ENCODE assay signal across 5 fruit fly cellular contexts in the genomic region with DNA sequence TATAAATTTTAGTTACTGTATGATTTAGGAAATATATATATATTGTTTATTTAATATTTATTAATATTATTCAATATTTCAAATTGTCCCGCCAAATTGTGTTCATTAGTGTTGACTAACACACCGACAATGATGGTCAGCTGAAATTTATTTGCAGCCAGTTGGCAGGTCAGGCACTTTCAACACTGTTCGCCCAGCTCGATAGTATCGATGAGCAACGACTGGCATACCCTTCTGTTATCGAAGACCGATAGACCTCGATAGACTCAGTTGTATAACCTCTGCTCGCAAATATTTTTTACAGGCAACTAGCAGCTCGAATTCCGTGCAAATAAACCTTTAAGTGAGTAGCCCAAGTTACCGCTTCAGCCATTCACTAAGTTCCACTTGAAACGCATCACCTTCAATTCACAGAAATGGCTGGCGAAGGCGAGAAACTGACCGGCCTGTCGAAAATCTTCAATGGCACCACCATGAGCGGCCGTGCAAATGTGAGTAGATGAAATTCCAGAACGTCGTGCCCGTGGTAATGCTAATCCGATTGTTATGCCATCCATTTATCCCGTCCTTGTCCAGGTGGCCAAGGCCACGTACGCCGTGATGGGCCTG.
TF ChIP-seq lines count a peak whose summit lies in the region.

A gene (plus strand): TSS at position 231 of the 609 bp plus-strand sequence.

- TF ChIP-seq CTCF in whole organism, embryonic (GFP tag; optimal IDR thresholded peaks at IDR 0.05; lab: Kevin White, UChicago): no peak

TF ChIP-seq in whole organism, adult, 20 proteins besides CTCF, POLR2A, EP300 and RAD21 (continues in another document):
- TF ChIP-seq CG5204 (GFP tag; optimal IDR thresholded peaks at IDR 0.05; lab: Kevin White, UChicago) (no peak), pad (GFP tag; optimal IDR thresholded peaks at IDR 0.05; lab: Kevin White, UChicago) (peak; percentile 86), CG14711 (tag; optimal IDR thresholded peaks at IDR 0.05; lab: Kevin White, UChicago) (peak; percentile 78), CG7101 (tag; optimal IDR thresholded peaks at IDR 0.05; lab: Kevin White, UChicago) (peak; percentile 90), bab1 (GFP tag; optimal IDR thresholded peaks at IDR 0.05; lab: Kevin White, UChicago) (peak; percentile 88), Crg-1 (GFP tag; optimal IDR thresholded peaks at IDR 0.05; lab: Kevin White, UChicago) (peak; percentile 95), cnc (optimal IDR thresholded peaks at IDR 0.05; lab: Kevin White, UChicago) (peak in 1 of 2 experiments; percentile 49), CG7045 (GFP tag; optimal IDR thresholded peaks at IDR 0.05; lab: Kevin White, UChicago) (peak; percentile 33), CG1620 (GFP tag; optimal IDR thresholded peaks at IDR 0.05; lab: Kevin White, UChicago) (peak; percentile 93), CG33017 (tag; optimal IDR thresholded peaks at IDR 0.05; lab: Kevin White, UChicago) (peak; percentile 66), ovo (GFP tag; optimal IDR thresholded peaks at IDR 0.05; lab: Kevin White, UChicago) (peak; percentile 77), tj (GFP tag; optimal IDR thresholded peaks at IDR 0.05; lab: Kevin White, UChicago) (peak; percentile 45), cic (GFP tag; optimal IDR thresholded peaks at IDR 0.05; lab: Kevin White, UChicago) (peak; percentile 28), toe (GFP tag; optimal IDR thresholded peaks at IDR 0.05; lab: Kevin White, UChicago) (peak; percentile 52), CG11617 (GFP tag; optimal IDR thresholded peaks at IDR 0.05; lab: Kevin White, UChicago) (peak; percentile 44), CG12768 (GFP tag; optimal IDR thresholded peaks at IDR 0.05; lab: Kevin White, UChicago) (peak; percentile 62)

TF ChIP-seq in whole organism, embryonic, 481 proteins besides CTCF, POLR2A, EP300 and RAD21 (continues in another document):
- TF ChIP-seq crc (GFP tag; optimal IDR thresholded peaks at IDR 0.05; lab: Kevin White, UChicago) (no peak), her (GFP tag; optimal IDR thresholded peaks at IDR 0.05; lab: Kevin White, UChicago) (peak; percentile 38), vfl (GFP tag; optimal IDR thresholded peaks at IDR 0.05; lab: Kevin White, UChicago) (peak; percentile 42), Oaz (GFP tag; IDR thresholded peaks at IDR 0.05; lab: Robert Waterston, UW) (no peak), lbe (GFP tag; optimal IDR thresholded peaks at IDR 0.05; lab: Kevin White, UChicago) (peak; percentile 61), dan (GFP tag; IDR thresholded peaks at IDR 0.05; lab: Robert Waterston, UW) (no peak), CG6254 (GFP tag; optimal IDR thresholded peaks at IDR 0.05; lab: Kevin White, UChicago) (peak; percentile 25), bbx (GFP tag; IDR thresholded peaks at IDR 0.05; lab: Robert Waterston, UW; ENCODE audit: partially characterized antibody) (peak; percentile 96), Jarid2 (GFP tag; optimal IDR thresholded peaks at IDR 0.05; lab: Kevin White, UChicago) (no peak), bigmax (GFP tag; optimal IDR thresholded peaks at IDR 0.05; lab: Kevin White, UChicago) (peak; percentile 89), CG17361 (GFP tag; IDR thresholded peaks at IDR 0.05; lab: Robert Waterston, UW) (peak; percentile 41; the same call in 2 of the 3 replicates), tap (tag; optimal IDR thresholded peaks at IDR 0.05; lab: Kevin White, UChicago) (peak; percentile 42), CG6272 (GFP tag; IDR thresholded peaks at IDR 0.05; lab: Robert Waterston, UW) (no peak), cato (GFP tag; optimal IDR thresholded peaks at IDR 0.05; lab: Kevin White, UChicago; ENCODE audit: borderline replicate concordance) (peak; percentile 7), NFAT (GFP tag; IDR thresholded peaks at IDR 0.05; lab: Robert Waterston, UW) (peak; percentile 59; the same call in 1 of the 2 replicates), gcm (GFP tag; optimal IDR thresholded peaks at IDR 0.05; lab: Kevin White, UChicago) (no peak)

TF ChIP-seq in whole organism, prepupa, 60 proteins besides CTCF, POLR2A, EP300 and RAD21 (continues in another document):
- TF ChIP-seq pdm3 (GFP tag; optimal IDR thresholded peaks at IDR 0.05; lab: Kevin White, UChicago): peak; percentile 9
- peak; percentile 21 for TF ChIP-seq net (GFP tag; optimal IDR thresholded peaks at IDR 0.05; lab: Kevin White, UChicago)
- TF ChIP-seq acj6 (GFP tag; optimal IDR thresholded peaks at IDR 0.05; lab: Kevin White, UChicago): peak; percentile 29
- TF ChIP-seq OdsH (GFP tag; optimal IDR thresholded peaks at IDR 0.05; lab: Kevin White, UChicago): peak; percentile 40
- TF ChIP-seq CG8119 (GFP tag; IDR thresholded peaks at IDR 0.05; lab: Robert Waterston, UW): no peak
- TF ChIP-seq CG9139 (GFP tag; optimal IDR thresholded peaks at IDR 0.05; lab: Kevin White, UChicago): no peak
- peak; percentile 36 for TF ChIP-seq Hr39 (GFP tag; optimal IDR thresholded peaks at IDR 0.05; lab: Kevin White, UChicago)
- no peak for TF ChIP-seq dsx (GFP tag; optimal IDR thresholded peaks at IDR 0.05; lab: Kevin White, UChicago; ENCODE audit: poor library complexity, severe bottlenecking)
- TF ChIP-seq Smox (GFP tag; optimal IDR thresholded peaks at IDR 0.05; lab: Kevin White, UChicago): peak; percentile 27
- TF ChIP-seq CG7368 (GFP tag; optimal IDR thresholded peaks at IDR 0.05; lab: Kevin White, UChicago): peak; percentile 44
- peak; percentile 54 for TF ChIP-seq cyc (GFP tag; optimal IDR thresholded peaks at IDR 0.05; lab: Kevin White, UChicago)
- no peak for TF ChIP-seq Hr4 (GFP tag; optimal IDR thresholded peaks at IDR 0.05; lab: Kevin White, UChicago)
- peak; percentile 24 for TF ChIP-seq Met (GFP tag; optimal IDR thresholded peaks at IDR 0.05; lab: Kevin White, UChicago)
- peak; percentile 35 for TF ChIP-seq Ets21C (GFP tag; optimal IDR thresholded peaks at IDR 0.05; lab: Kevin White, UChicago)
- TF ChIP-seq CG3032 (tag; optimal IDR thresholded peaks at IDR 0.05; lab: Kevin White, UChicago): peak; percentile 23
- no peak for TF ChIP-seq CG32006 (GFP tag; optimal IDR thresholded peaks at IDR 0.05; lab: Kevin White, UChicago)
- TF ChIP-seq CG11902 (GFP tag; optimal IDR thresholded peaks at IDR 0.05; lab: Kevin White, UChicago): peak; percentile 9
- peak; percentile 11 for TF ChIP-seq achi (GFP tag; optimal IDR thresholded peaks at IDR 0.05; lab: Kevin White, UChicago)

TF ChIP-seq in whole organism, pupa, 21 proteins besides CTCF, POLR2A, EP300 and RAD21:
- TF ChIP-seq CG4496 (GFP tag; IDR thresholded peaks at IDR 0.05; lab: Robert Waterston, UW) (peak; percentile 59; the same call in 2 of the 3 replicates), rn (GFP tag; IDR thresholded peaks at IDR 0.05; lab: Robert Waterston, UW) (no peak), Pif1B (GFP tag; optimal IDR thresholded peaks at IDR 0.05; lab: Kevin White, UChicago) (peak; percentile 22), fd96Ca (GFP tag; IDR thresholded peaks at IDR 0.05; lab: Robert Waterston, UW) (no peak), CG15710 (tag; optimal IDR thresholded peaks at IDR 0.05; lab: Kevin White, UChicago) (peak; percentile 33), Snoo (tag; optimal IDR thresholded peaks at IDR 0.05; lab: Kevin White, UChicago) (peak; percentile 19)

TF ChIP-seq in whole organism, wandering third instar larva, 38 proteins besides CTCF, POLR2A, EP300 and RAD21:
- no peak for TF ChIP-seq brk (GFP tag; optimal IDR thresholded peaks at IDR 0.05; lab: Kevin White, UChicago)
- peak; percentile 62 for TF ChIP-seq fru (GFP tag; optimal IDR thresholded peaks at IDR 0.05; lab: Kevin White, UChicago)
- TF ChIP-seq rgr (GFP tag; optimal IDR thresholded peaks at IDR 0.05; lab: Kevin White, UChicago): peak; percentile 75
- peak; percentile 90 for TF ChIP-seq Hr83 (GFP tag; optimal IDR thresholded peaks at IDR 0.05; lab: Kevin White, UChicago; ENCODE audit: poor library complexity, severe bottlenecking)
- TF ChIP-seq foxo (GFP tag; optimal IDR thresholded peaks at IDR 0.05; lab: Kevin White, UChicago): peak in 1 of 2 experiments; percentile 83
- TF ChIP-seq Jra (GFP tag; optimal IDR thresholded peaks at IDR 0.05; lab: Kevin White, UChicago): no peak
- TF ChIP-seq CG32264 (GFP tag; optimal IDR thresholded peaks at IDR 0.05; lab: Kevin White, UChicago): no peak
- no peak for TF ChIP-seq Dfd (GFP tag; optimal IDR thresholded peaks at IDR 0.05; lab: Kevin White, UChicago)
- peak; percentile 58 for TF ChIP-seq CG9705 (GFP tag; optimal IDR thresholded peaks at IDR 0.05; lab: Kevin White, UChicago)
- TF ChIP-seq sage (GFP tag; optimal IDR thresholded peaks at IDR 0.05; lab: Kevin White, UChicago): peak; percentile 31
- TF ChIP-seq Rel (GFP tag; optimal IDR thresholded peaks at IDR 0.05; lab: Kevin White, UChicago): no peak
- peak; percentile 65 for TF ChIP-seq Rel (tag; optimal IDR thresholded peaks at IDR 0.05; lab: Kevin White, UChicago)
- peak; percentile 46 for TF ChIP-seq psq (GFP tag; optimal IDR thresholded peaks at IDR 0.05; lab: Kevin White, UChicago)
- TF ChIP-seq HLH106 (tag; optimal IDR thresholded peaks at IDR 0.05; lab: Kevin White, UChicago): peak; percentile 66
- peak; percentile 51 for TF ChIP-seq sv (GFP tag; optimal IDR thresholded peaks at IDR 0.05; lab: Kevin White, UChicago)
- TF ChIP-seq Abd-B (GFP tag; optimal IDR thresholded peaks at IDR 0.05; lab: Kevin White, UChicago): no peak
- peak; percentile 51 for TF ChIP-seq dmrt93B (GFP tag; optimal IDR thresholded peaks at IDR 0.05; lab: Kevin White, UChicago)
- peak; percentile 48 for TF ChIP-seq ey (GFP tag; optimal IDR thresholded peaks at IDR 0.05; lab: Kevin White, UChicago)
- peak; percentile 39 for TF ChIP-seq dsf (GFP tag; optimal IDR thresholded peaks at IDR 0.05; lab: Kevin White, UChicago; ENCODE audit: borderline replicate concordance)
- TF ChIP-seq Myc (optimal IDR thresholded peaks at IDR 0.05; lab: Kevin White, UChicago): peak; percentile 45
- peak; percentile 77 for TF ChIP-seq h (GFP tag; optimal IDR thresholded peaks at IDR 0.05; lab: Kevin White, UChicago)
- peak; percentile 11 for TF ChIP-seq woc (GFP tag; optimal IDR thresholded peaks at IDR 0.05; lab: Kevin White, UChicago)
- peak; percentile 56 for TF ChIP-seq Sp1 (GFP tag; optimal IDR thresholded peaks at IDR 0.05; lab: Kevin White, UChicago)
- peak; percentile 55 for TF ChIP-seq OdsH (GFP tag; optimal IDR thresholded peaks at IDR 0.05; lab: Kevin White, UChicago)
- TF ChIP-seq br (GFP tag; optimal IDR thresholded peaks at IDR 0.05; lab: Kevin White, UChicago): peak; percentile 53
